Fruit fly (Drosophila melanogaster): ENCODE data around the gene CG18417.

dm6 chr3L:7450553-7450952 is 50.7 kb downstream of the CG18417 start, which contains the start of gene CG33278:
- TF ChIP-seq Crg-1 (GFP tag; optimal IDR thresholded peaks at IDR 0.05) (no peak), Clk (GFP tag; optimal IDR thresholded peaks at IDR 0.05) (no peak), cic (GFP tag; optimal IDR thresholded peaks at IDR 0.05) (no peak), kay (GFP tag; ENCODE audit: borderline replicate concordance) (no peak), CG11617 (GFP tag; optimal IDR thresholded peaks at IDR 0.05) (no peak), bab1 (GFP tag; optimal IDR thresholded peaks at IDR 0.05) (no peak), CG5204 (GFP tag; optimal IDR thresholded peaks at IDR 0.05) (no peak)
